Fruit fly (Drosophila melanogaster) whole organism, embryonic: ENCODE measurements around the gene Mst89B.

Experiments
- Ada2b ChIP-seq: fragments of 200-800 bp; sonication (Bioruptor generic); IDR thresholded peaks from 2 replicates; pipeline ENCODE4 v1.3.6; 2022; ENCODE audit warnings: missing biosample characterization, missing genetic modification characterization
- CG10366 ChIP-seq: fragments of 200-800 bp; sonication (Bioruptor generic); IDR thresholded peaks from 2 replicates; pipeline ENCODE4 v1.3.6; 2022; ENCODE audit warnings: missing biosample characterization, missing genetic modification characterization
- CG10654 ChIP-seq: fragments of 200-800 bp; sonication (Bioruptor generic); optimal IDR thresholded peaks from 2 replicates; lab custom pipeline; 2016; ENCODE audit warnings: missing biosample characterization, missing genetic modification characterization
- CG10979 ChIP-seq: fragments of 200-800 bp; sonication (Bioruptor generic); optimal IDR thresholded peaks from 2 replicates; lab custom pipeline; 2018; ENCODE audit warnings: missing biosample characterization, mild to moderate bottlenecking, missing genetic modification characterization, moderate library complexity
- CG11723 ChIP-seq: fragments of 200-800 bp; sonication (Bioruptor generic); optimal IDR thresholded peaks from 2 replicates; lab custom pipeline; 2017; ENCODE audit warnings: missing biosample characterization, mild to moderate bottlenecking, missing genetic modification characterization
- CG13775 ChIP-seq: fragments of 200-800 bp; sonication (Bioruptor generic); optimal IDR thresholded peaks from 3 replicates; lab custom pipeline; 2017; ENCODE audit warnings: missing biosample characterization, mild to moderate bottlenecking, missing genetic modification characterization
- CG15011 ChIP-seq: fragments of 200-800 bp; sonication (Bioruptor generic); optimal IDR thresholded peaks from 3 replicates; lab custom pipeline; 2018; ENCODE audit warnings: missing biosample characterization, mild to moderate bottlenecking, missing genetic modification characterization
- CG17829 ChIP-seq: fragments of 200-800 bp; optimal IDR thresholded peaks from 2 replicates; lab custom pipeline; 2019; ENCODE audit warnings: missing biosample characterization, mild to moderate bottlenecking, missing genetic modification characterization, moderate library complexity
- CG30403 ChIP-seq: fragments of 200-800 bp; sonication (Bioruptor generic); optimal IDR thresholded peaks from 3 replicates; lab custom pipeline; 2016; ENCODE audit warnings: missing biosample characterization, missing genetic modification characterization
- CG30431 ChIP-seq: fragments of 200-800 bp; sonication (Bioruptor generic); optimal IDR thresholded peaks from 2 replicates; lab custom pipeline; 2017; ENCODE audit warnings: missing biosample characterization, missing genetic modification characterization
- CG3065 ChIP-seq: fragments of 200-800 bp; sonication (Bioruptor generic); optimal IDR thresholded peaks from 2 replicates; lab custom pipeline; 2016; ENCODE audit warnings: missing biosample characterization, missing genetic modification characterization
- CG31224 ChIP-seq: fragments of 200-800 bp; sonication (Bioruptor generic); IDR thresholded peaks from 2 replicates; pipeline ENCODE4 v1.3.6; 2022; ENCODE audit warnings: missing biosample characterization, missing genetic modification characterization
- CG31365 ChIP-seq: fragments of 200-800 bp; sonication (Bioruptor generic); optimal IDR thresholded peaks from 2 replicates; lab custom pipeline; 2018; ENCODE audit warnings: missing biosample characterization, mild to moderate bottlenecking, missing genetic modification characterization
- CG32772 ChIP-seq: fragments of 200-800 bp; sonication (Bioruptor generic); IDR thresholded peaks from 2 replicates; pipeline ENCODE4 v1.3.6; 2022; ENCODE audit warnings: missing biosample characterization, missing genetic modification characterization
- CG43689 ChIP-seq: fragments of 200-800 bp; sonication (Bioruptor generic); IDR thresholded peaks from 2 replicates; pipeline ENCODE4 v1.3.6; 2022; ENCODE audit warnings: missing biosample characterization, missing genetic modification characterization
- CG4707 ChIP-seq: fragments of 200-800 bp; sonication (Bioruptor generic); optimal IDR thresholded peaks from 2 replicates; lab custom pipeline; 2018; ENCODE audit warnings: missing biosample characterization, mild to moderate bottlenecking, missing genetic modification characterization, moderate library complexity
- CG9437 ChIP-seq: fragments of 200-800 bp; sonication (Bioruptor generic); optimal IDR thresholded peaks from 2 replicates; lab custom pipeline; 2018; ENCODE audit warnings: missing biosample characterization, mild to moderate bottlenecking, missing genetic modification characterization
- Chrac-16 ChIP-seq: fragments of 200-800 bp; sonication (Bioruptor generic); optimal IDR thresholded peaks from 3 replicates; lab custom pipeline; 2016; ENCODE audit warnings: missing biosample characterization, missing genetic modification characterization
- Deaf1 ChIP-seq: fragments of 200-800 bp; optimal IDR thresholded peaks from 3 replicates; lab custom pipeline; 2019; ENCODE audit warnings: missing biosample characterization, mild to moderate bottlenecking, missing genetic modification characterization, moderate library complexity
- ERR ChIP-seq: fragments of 200-800 bp; sonication (Bioruptor generic); optimal IDR thresholded peaks from 2 replicates; lab custom pipeline; 2016; ENCODE audit warnings: missing biosample characterization, missing genetic modification characterization
- Hr78 ChIP-seq, 2 experiments: fragments of 200-800 bp in 1 of 2; fragments of >200 bp in 1 of 2; sonication (Bioruptor generic) in 1 of 2; optimal IDR thresholded peaks; 2 replicates each; lab custom pipeline; 2017 to 2019; ENCODE audit warnings: missing biosample characterization in 2 of 2, missing genetic modification characterization in 2 of 2, mild to moderate bottlenecking in 1 of 2, moderate library complexity in 1 of 2
- Lim3 ChIP-seq: fragments of 200-800 bp; sonication (Bioruptor generic); IDR thresholded peaks from 2 replicates; pipeline ENCODE4 v1.3.6; 2022; ENCODE audit warnings: missing biosample characterization, missing genetic modification characterization
- MESR4 ChIP-seq: fragments of 200-800 bp; sonication (Bioruptor generic); optimal IDR thresholded peaks from 2 replicates; lab custom pipeline; 2018; ENCODE audit warnings: missing biosample characterization, mild to moderate bottlenecking, missing genetic modification characterization, moderate library complexity
- Sox100B ChIP-seq: fragments of 200-800 bp; sonication (Bioruptor generic); optimal IDR thresholded peaks from 3 replicates; lab custom pipeline; 2018; ENCODE audit warnings: missing biosample characterization, mild to moderate bottlenecking, missing genetic modification characterization
- bsh ChIP-seq, 2 experiments: fragments of 200-800 bp; sonication (Bioruptor generic); optimal IDR thresholded peaks; 2 replicates each; lab custom pipeline; 2017 to 2018; ENCODE audit warnings: mild to moderate bottlenecking in 2 of 2, missing biosample characterization in 2 of 2, missing genetic modification characterization in 2 of 2, moderate library complexity in 1 of 2
- btn ChIP-seq: fragments of 200-800 bp; sonication (Bioruptor generic); optimal IDR thresholded peaks from 2 replicates; lab custom pipeline; 2016; ENCODE audit warnings: missing biosample characterization, missing genetic modification characterization
- chinmo ChIP-seq: fragments of 200-800 bp; sonication (Bioruptor generic); IDR thresholded peaks from 4 replicates; pipeline ENCODE4 v1.3.6; 2022; ENCODE audit warnings: missing biosample characterization, missing genetic modification characterization; ENCODE audit not compliant: partially characterized antibody
- fd96Cb ChIP-seq: fragments of 200-800 bp; sonication (Bioruptor generic); optimal IDR thresholded peaks from 2 replicates; lab custom pipeline; 2018; ENCODE audit warnings: missing biosample characterization, mild to moderate bottlenecking, missing genetic modification characterization, moderate library complexity
- jigr1 ChIP-seq: fragments of 200-800 bp; sonication (Bioruptor generic); IDR thresholded peaks from 3 replicates; pipeline ENCODE4 v1.3.6; 2022; ENCODE audit warnings: missing biosample characterization, missing genetic modification characterization
- nerfin-1 ChIP-seq: fragments of 200-800 bp; sonication (Bioruptor generic); optimal IDR thresholded peaks from 3 replicates; lab custom pipeline; 2019; ENCODE audit warnings: missing biosample characterization, mild to moderate bottlenecking, missing genetic modification characterization, moderate library complexity
- onecut ChIP-seq: fragments of 200-800 bp; sonication (Bioruptor generic); IDR thresholded peaks from 2 replicates; pipeline ENCODE4 v1.3.6; 2022; ENCODE audit warnings: missing biosample characterization, missing genetic modification characterization
- p53 ChIP-seq: fragments of 200-800 bp; sonication (Bioruptor generic); optimal IDR thresholded peaks from 2 replicates; lab custom pipeline; 2016; ENCODE audit warnings: missing biosample characterization, missing genetic modification characterization
- pan ChIP-seq, 4 experiments: fragments of >200 bp in 3 of 4; fragments of 200-800 bp in 1 of 4; sonication (Bioruptor generic) in 1 of 4; optimal IDR thresholded peaks in 3 of 4; IDR thresholded peaks in 1 of 4; 2 replicates each; pipeline versions ENCODE4 v1.3.6 to Lab custom; 2017 to 2022; ENCODE audit warnings: missing biosample characterization in 2 of 4, missing genetic modification characterization in 2 of 4, mixed read lengths in 1 of 4
- pho ChIP-seq: fragments of 200-800 bp; sonication (Bioruptor generic); optimal IDR thresholded peaks from 2 replicates; lab custom pipeline; 2016; ENCODE audit warnings: missing biosample characterization, missing genetic modification characterization
- pzg ChIP-seq: fragments of 200-800 bp; sonication (Bioruptor generic); optimal IDR thresholded peaks from 3 replicates; lab custom pipeline; 2018; ENCODE audit warnings: missing biosample characterization, mild to moderate bottlenecking, missing genetic modification characterization, moderate library complexity
- schlank ChIP-seq: fragments of 200-800 bp; sonication (Bioruptor generic); optimal IDR thresholded peaks from 2 replicates; lab custom pipeline; 2018; ENCODE audit warnings: missing biosample characterization, mild to moderate bottlenecking, missing genetic modification characterization
- slp2 ChIP-seq: fragments of 200-800 bp; sonication (Bioruptor generic); optimal IDR thresholded peaks from 2 replicates; lab custom pipeline; 2016; ENCODE audit warnings: missing biosample characterization, missing genetic modification characterization
- trem ChIP-seq: fragments of 200-800 bp; optimal IDR thresholded peaks from 3 replicates; lab custom pipeline; 2019; ENCODE audit warnings: missing biosample characterization, mild to moderate bottlenecking, missing genetic modification characterization, moderate library complexity
- vfl ChIP-seq: fragments of 200-800 bp; sonication (Bioruptor generic); optimal IDR thresholded peaks from 2 replicates; lab custom pipeline; 2016; ENCODE audit warnings: missing biosample characterization, missing genetic modification characterization

The Mst89B gene

dm6 chr3R:16224415-16225165, 42.2 kb upstream of the Mst89B start (continued):
- TF ChIP-seq CG10979 (peak; percentile 99), CG43689 (GFP tag; lab: Robert Waterston, UW) (no peak), MESR4 (GFP tag; lab: Kevin White, UChicago) (peak; percentile 56), vfl (GFP tag; lab: Kevin White, UChicago) (peak; percentile 94), Sox100B (GFP tag; lab: Kevin White, UChicago) (peak; percentile 97), Chrac-16 (GFP tag; lab: Kevin White, UChicago) (peak; percentile 96), CG15011 (GFP tag; lab: Kevin White, UChicago) (peak; percentile 96), fd96Cb (tag; lab: Kevin White, UChicago) (peak; percentile 98), p53 (GFP tag; lab: Kevin White, UChicago) (peak; percentile 93), CG31365 (peak; percentile 84), schlank (tag; lab: Kevin White, UChicago) (peak; percentile 93), jigr1 (GFP tag; lab: Robert Waterston, UW) (no peak), CG4707 (GFP tag; lab: Kevin White, UChicago) (peak; percentile 93), CG11723 (GFP tag; lab: Kevin White, UChicago) (peak; percentile 93), btn (peak; percentile 96), slp2 (peak; percentile 97), pzg (GFP tag; lab: Kevin White, UChicago) (peak; percentile 11), pan (optimal IDR thresholded peaks at IDR 0.05; lab: Kevin White, UChicago) (no peak), pan (GFP tag; optimal IDR thresholded peaks at IDR 0.05 in 1 of 2, IDR thresholded peaks at IDR 0.05 in 1 of 2) (no peak), Hr78 (GFP tag; optimal IDR thresholded peaks at IDR 0.05; lab: Kevin White, UChicago) (peak in 1 of 2 experiments; percentile 93), trem (tag; lab: Kevin White, UChicago) (peak; percentile 95), Deaf1 (peak; percentile 96), CG30403 (GFP tag; lab: Kevin White, UChicago) (peak; percentile 98), Lim3 (GFP tag; lab: Robert Waterston, UW) (no peak), CG17829 (tag; lab: Kevin White, UChicago) (peak; percentile 98), Ada2b (no peak), CG31224 (GFP tag; lab: Robert Waterston, UW) (no peak), CG10366 (GFP tag; lab: Robert Waterston, UW) (no peak), chinmo (GFP tag; lab: Robert Waterston, UW) (no peak), CG30431 (GFP tag; lab: Kevin White, UChicago) (peak; percentile 91), pho (GFP tag; lab: Kevin White, UChicago) (peak; percentile 96), CG9437 (GFP tag; lab: Kevin White, UChicago) (peak; percentile 90), ERR (peak; percentile 95), CG10654 (GFP tag; lab: Kevin White, UChicago) (peak; percentile 96), nerfin-1 (tag; lab: Kevin White, UChicago) (peak; percentile 96), CG13775 (GFP tag; lab: Kevin White, UChicago) (peak; percentile 94), CG3065 (peak; percentile 81), CG32772 (no peak)

dm6 chr3R:16225351-16225750, 41.5 kb upstream of the Mst89B start, which contains the start of gene tara:
tara (plus strand) TSS chr3R:16225651.
- TF ChIP-seq onecut (GFP tag; lab: Robert Waterston, UW) (0 out of 2 replicates have a peak, but pooled peaks have one; percentile 10), bsh (GFP tag; optimal IDR thresholded peaks at IDR 0.05; lab: Kevin White, UChicago) (no peak)
